Fruit fly (Drosophila melanogaster) whole organism, embryonic: ENCODE measurements around the gene Eip93F.

Source experiments
- Abd-B ChIP-seq: fragments of 200-800 bp; sonication (Bioruptor generic); optimal IDR thresholded peaks from 2 replicates; lab custom pipeline; 2018; ENCODE audit warnings: missing biosample characterization, mild to moderate bottlenecking, missing genetic modification characterization, moderate library complexity
- Ada2b ChIP-seq: fragments of 200-800 bp; sonication (Bioruptor generic); IDR thresholded peaks from 2 replicates; pipeline ENCODE4 v1.3.6; 2022; ENCODE audit warnings: missing biosample characterization, missing genetic modification characterization
- Atf-2 ChIP-seq: fragments of 200-800 bp; sonication (Bioruptor generic); optimal IDR thresholded peaks from 2 replicates; lab custom pipeline; 2016; ENCODE audit warnings: missing biosample characterization, missing genetic modification characterization
- Atf3 ChIP-seq: fragments of 200-800 bp; sonication (Bioruptor generic); optimal IDR thresholded peaks from 3 replicates; lab custom pipeline; 2016; ENCODE audit warnings: missing biosample characterization, missing genetic modification characterization
- C15 ChIP-seq: fragments of 200-800 bp; sonication (Bioruptor generic); IDR thresholded peaks from 3 replicates; pipeline ENCODE4 v1.3.6; 2022; ENCODE audit warnings: missing biosample characterization, missing genetic modification characterization
- CG10267 ChIP-seq: fragments of 200-800 bp; sonication (Bioruptor generic); optimal IDR thresholded peaks from 2 replicates; lab custom pipeline; 2018; ENCODE audit warnings: missing biosample characterization, mild to moderate bottlenecking, missing genetic modification characterization, moderate library complexity
- CG11695 ChIP-seq: fragments of 200-800 bp; sonication (Bioruptor generic); IDR thresholded peaks from 3 replicates; pipeline ENCODE4 v1.3.6; 2022; ENCODE audit warnings: missing biosample characterization, missing genetic modification characterization
- CG14965 ChIP-seq: fragments of 200-800 bp; sonication (Bioruptor generic); optimal IDR thresholded peaks from 2 replicates; lab custom pipeline; 2016; ENCODE audit warnings: missing biosample characterization, missing genetic modification characterization, borderline replicate concordance
- CG15011 ChIP-seq: fragments of 200-800 bp; sonication (Bioruptor generic); optimal IDR thresholded peaks from 3 replicates; lab custom pipeline; 2018; ENCODE audit warnings: missing biosample characterization, mild to moderate bottlenecking, missing genetic modification characterization
- CG15269 ChIP-seq: fragments of 200-800 bp; sonication (Bioruptor generic); optimal IDR thresholded peaks from 2 replicates; lab custom pipeline; 2018; ENCODE audit warnings: missing biosample characterization, mild to moderate bottlenecking, missing genetic modification characterization, moderate library complexity
- CG16863 ChIP-seq: fragments of 200-800 bp; sonication (Bioruptor generic); optimal IDR thresholded peaks from 3 replicates; lab custom pipeline; 2016; ENCODE audit warnings: missing biosample characterization, missing genetic modification characterization
- CG17186 ChIP-seq: fragments of 200-800 bp; sonication (Bioruptor generic); optimal IDR thresholded peaks from 3 replicates; lab custom pipeline; 2017; ENCODE audit warnings: missing biosample characterization, missing genetic modification reagents, missing genetic modification characterization
- CG18262 ChIP-seq: fragments of 200-800 bp; optimal IDR thresholded peaks from 3 replicates; lab custom pipeline; 2019; ENCODE audit warnings: missing biosample characterization, mild to moderate bottlenecking, missing genetic modification characterization, moderate library complexity
- CG2678 ChIP-seq: fragments of 200-800 bp; sonication (Bioruptor generic); optimal IDR thresholded peaks from 3 replicates; lab custom pipeline; 2019; ENCODE audit warnings: missing biosample characterization, mild to moderate bottlenecking, missing genetic modification characterization, moderate library complexity
- CG3995 ChIP-seq: fragments of 200-800 bp; sonication (Bioruptor generic); optimal IDR thresholded peaks from 3 replicates; lab custom pipeline; 2016; ENCODE audit warnings: missing biosample characterization, missing genetic modification characterization
- CG7271 ChIP-seq: fragments of 200-800 bp; sonication (Bioruptor generic); optimal IDR thresholded peaks from 2 replicates; lab custom pipeline; 2018; ENCODE audit warnings: missing biosample characterization, mild to moderate bottlenecking, missing genetic modification characterization, moderate library complexity
- CG7987 ChIP-seq: fragments of 200-800 bp; sonication (Bioruptor generic); optimal IDR thresholded peaks from 2 replicates; lab custom pipeline; 2018; ENCODE audit warnings: missing biosample characterization, mild to moderate bottlenecking, missing genetic modification characterization, moderate library complexity
- CG8089 ChIP-seq: fragments of 200-800 bp; sonication (Bioruptor generic); optimal IDR thresholded peaks from 3 replicates; lab custom pipeline; 2016; ENCODE audit warnings: missing biosample characterization, missing genetic modification characterization
- CG8765 ChIP-seq: fragments of 200-800 bp; sonication (Bioruptor generic); IDR thresholded peaks from 2 replicates; pipeline ENCODE4 v1.3.6; 2022; ENCODE audit warnings: missing biosample characterization, missing genetic modification characterization
- CG9727 ChIP-seq: fragments of 200-800 bp; sonication (Bioruptor generic); optimal IDR thresholded peaks from 3 replicates; lab custom pipeline; 2017; ENCODE audit warnings: missing biosample characterization, mild to moderate bottlenecking, missing genetic modification characterization
- Chrac-16 ChIP-seq: fragments of 200-800 bp; sonication (Bioruptor generic); optimal IDR thresholded peaks from 3 replicates; lab custom pipeline; 2016; ENCODE audit warnings: missing biosample characterization, missing genetic modification characterization
- D ChIP-seq, 2 experiments: fragments of 200-800 bp in 1 of 2; fragments of >200 bp in 1 of 2; sonication (Bioruptor generic) in 1 of 2; optimal IDR thresholded peaks; 2 replicates in 1 of 2; 3 replicates in 1 of 2; lab custom pipeline; 2017; ENCODE audit warnings: mild to moderate bottlenecking in 1 of 2, missing biosample characterization in 1 of 2, missing genetic modification characterization in 1 of 2, missing genetic modification reagents in 1 of 2
- D19B ChIP-seq: fragments of 200-800 bp; sonication (Bioruptor generic); optimal IDR thresholded peaks from 2 replicates; lab custom pipeline; 2017; ENCODE audit warnings: missing biosample characterization, mild to moderate bottlenecking, missing genetic modification characterization
- Doc3 ChIP-seq: fragments of 200-800 bp; sonication (Bioruptor generic); IDR thresholded peaks from 3 replicates; pipeline ENCODE4 v1.3.6; 2022; ENCODE audit warnings: missing biosample characterization, missing genetic modification characterization; ENCODE audit not compliant: partially characterized antibody
- Drgx ChIP-seq: fragments of 200-800 bp; sonication (Bioruptor generic); IDR thresholded peaks from 2 replicates; pipeline ENCODE4 v1.3.6; 2022; ENCODE audit warnings: missing biosample characterization, missing genetic modification characterization
- Max ChIP-seq: fragments of 200-800 bp; sonication (Bioruptor generic); optimal IDR thresholded peaks from 2 replicates; lab custom pipeline; 2016; ENCODE audit warnings: missing biosample characterization, mild to moderate bottlenecking, missing genetic modification characterization
- Nf-YB ChIP-seq: fragments of 200-800 bp; sonication (Bioruptor generic); optimal IDR thresholded peaks from 3 replicates; lab custom pipeline; 2019; ENCODE audit warnings: missing biosample characterization, mild to moderate bottlenecking, missing genetic modification characterization, moderate library complexity
- Optix ChIP-seq: fragments of 200-800 bp; sonication (Bioruptor generic); IDR thresholded peaks from 3 replicates; pipeline ENCODE4 v1.3.6; 2022; ENCODE audit warnings: missing biosample characterization, missing genetic modification characterization
- Tbp ChIP-seq: fragments of >200 bp; optimal IDR thresholded peaks from 2 replicates; lab custom pipeline; 2018; ENCODE audit warnings: missing biosample characterization, missing genetic modification characterization
- ara ChIP-seq: fragments of 200-800 bp; sonication (Bioruptor generic); IDR thresholded peaks from 2 replicates; pipeline ENCODE4 v1.3.6; 2022; ENCODE audit warnings: missing biosample characterization, missing genetic modification characterization
- bcd ChIP-seq: fragments of 200-800 bp; sonication (Bioruptor generic); optimal IDR thresholded peaks from 2 replicates; lab custom pipeline; 2017; ENCODE audit warnings: missing biosample characterization, mild to moderate bottlenecking, missing genetic modification characterization
- bsh ChIP-seq, 2 experiments: fragments of 200-800 bp; sonication (Bioruptor generic); optimal IDR thresholded peaks; 2 replicates each; lab custom pipeline; 2017 to 2018; ENCODE audit warnings: mild to moderate bottlenecking in 2 of 2, missing biosample characterization in 2 of 2, missing genetic modification characterization in 2 of 2, moderate library complexity in 1 of 2
- chif ChIP-seq, 2 experiments: fragments of 200-800 bp; sonication (Bioruptor generic); optimal IDR thresholded peaks; 3 replicates each; lab custom pipeline; 2016; ENCODE audit warnings: missing biosample characterization in 2 of 2, missing genetic modification characterization in 2 of 2
- dimm ChIP-seq: fragments of 200-800 bp; sonication (Bioruptor generic); IDR thresholded peaks from 2 replicates; pipeline ENCODE4 v1.3.6; 2022; ENCODE audit warnings: missing biosample characterization, missing genetic modification characterization
- dysf ChIP-seq: fragments of 200-800 bp; sonication (Bioruptor generic); IDR thresholded peaks from 3 replicates; pipeline ENCODE4 v1.3.6; 2022; ENCODE audit warnings: missing biosample characterization, missing genetic modification characterization
- ems ChIP-seq: fragments of 200-800 bp; sonication (Bioruptor generic); optimal IDR thresholded peaks from 3 replicates; lab custom pipeline; 2016; ENCODE audit warnings: missing biosample characterization, missing genetic modification characterization
- fd64A ChIP-seq: fragments of 200-800 bp; sonication (Bioruptor generic); optimal IDR thresholded peaks from 3 replicates; lab custom pipeline; 2018; ENCODE audit warnings: missing biosample characterization, mild to moderate bottlenecking, missing genetic modification characterization
- gcm2 ChIP-seq: fragments of 200-800 bp; sonication (Bioruptor generic); optimal IDR thresholded peaks from 2 replicates; lab custom pipeline; 2016; ENCODE audit warnings: missing biosample characterization, missing genetic modification characterization
- gem ChIP-seq: fragments of 200-800 bp; sonication (Bioruptor generic); optimal IDR thresholded peaks from 2 replicates; lab custom pipeline; 2019; ENCODE audit warnings: missing biosample characterization, mild to moderate bottlenecking, missing genetic modification characterization, moderate library complexity
- hth ChIP-seq: fragments of >200 bp; optimal IDR thresholded peaks from 2 replicates; lab custom pipeline; 2017; ENCODE audit warnings: inconsistent platforms
- ken ChIP-seq: fragments of 200-800 bp; sonication (Bioruptor generic); IDR thresholded peaks from 3 replicates; pipeline ENCODE4 v1.3.6; 2022; ENCODE audit warnings: missing biosample characterization, missing genetic modification characterization
- mirr ChIP-seq: fragments of 200-800 bp; sonication (Bioruptor generic); optimal IDR thresholded peaks from 3 replicates; lab custom pipeline; 2018; ENCODE audit warnings: missing biosample characterization, mild to moderate bottlenecking, missing genetic modification characterization
- nmo ChIP-seq: fragments of 200-800 bp; sonication (Bioruptor generic); optimal IDR thresholded peaks from 2 replicates; lab custom pipeline; 2018; ENCODE audit warnings: missing biosample characterization, mild to moderate bottlenecking, missing genetic modification characterization, moderate library complexity
- pros ChIP-seq: fragments of 200-800 bp; sonication (Bioruptor generic); optimal IDR thresholded peaks from 3 replicates; lab custom pipeline; 2019; ENCODE audit warnings: missing biosample characterization, mild to moderate bottlenecking, missing genetic modification characterization, moderate library complexity
- ranshi ChIP-seq: fragments of 200-800 bp; sonication (Bioruptor generic); IDR thresholded peaks from 2 replicates; pipeline ENCODE4 v1.3.6; 2022; ENCODE audit warnings: missing biosample characterization, missing genetic modification characterization
- shn ChIP-seq: fragments of 200-800 bp; sonication (Bioruptor generic); optimal IDR thresholded peaks from 3 replicates; lab custom pipeline; 2016; ENCODE audit warnings: missing biosample characterization, missing genetic modification characterization
- sr ChIP-seq: fragments of 200-800 bp; sonication (Bioruptor generic); IDR thresholded peaks from 3 replicates; pipeline ENCODE4 v1.3.6; 2022; ENCODE audit warnings: missing biosample characterization, missing genetic modification characterization

Gene Eip93F

dm6 chr3R:21935191-21935590, 13.7 kb upstream of the Eip93F start (continued):
- no peak for TF ChIP-seq CG8089 (GFP tag; lab: Kevin White, UChicago)
- TF ChIP-seq bsh (GFP tag; optimal IDR thresholded peaks at IDR 0.05; lab: Kevin White, UChicago): peak in 1 of 2 experiments; percentile 15
- no peak for TF ChIP-seq hth (lab: Kevin White, UChicago)
- no peak for TF ChIP-seq Nf-YB (GFP tag; lab: Kevin White, UChicago)

- TF ChIP-seq bcd (GFP tag; lab: Kevin White, UChicago) (peak; percentile 25), CG10267 (peak; percentile 10), pros (GFP tag; lab: Kevin White, UChicago) (no peak), ranshi (GFP tag; lab: Robert Waterston, UW) (peak; percentile 29; the same call in 1 of the 2 replicates), CG3995 (GFP tag; lab: Kevin White, UChicago) (no peak), dysf (GFP tag; lab: Robert Waterston, UW) (peak; percentile 69), Chrac-16 (GFP tag; lab: Kevin White, UChicago) (peak; percentile 59), CG11695 (GFP tag; lab: Robert Waterston, UW) (0 out of 3 replicates have a peak, but pooled peaks have one; percentile 21), shn (no peak), CG9727 (GFP tag; lab: Kevin White, UChicago) (peak; percentile 20), ara (GFP tag; lab: Robert Waterston, UW) (no peak), CG7987 (GFP tag; lab: Kevin White, UChicago) (no peak), Max (GFP tag; lab: Kevin White, UChicago) (no peak), Ada2b (GFP tag; lab: Robert Waterston, UW) (peak; percentile 66), Abd-B (peak; percentile 27), dimm (GFP tag; lab: Robert Waterston, UW) (0 out of 2 replicates have a peak, but pooled peaks have one; percentile 8), ems (GFP tag; lab: Kevin White, UChicago) (no peak), CG8765 (no peak), D19B (no peak), CG16863 (peak; percentile 44), Doc3 (GFP tag; lab: Robert Waterston, UW) (no peak), Atf-2 (GFP tag; lab: Kevin White, UChicago) (no peak), CG17186 (no peak), D (optimal IDR thresholded peaks at IDR 0.05; lab: Kevin White, UChicago) (no peak), D (GFP tag; optimal IDR thresholded peaks at IDR 0.05; lab: Kevin White, UChicago) (peak; percentile 19), CG15269 (peak; percentile 31), CG18262 (tag; lab: Kevin White, UChicago) (peak; percentile 31), Atf3 (GFP tag; lab: Kevin White, UChicago) (no peak), CG15011 (no peak), ken (GFP tag; lab: Robert Waterston, UW) (no peak), nmo (peak; percentile 61), CG14965 (GFP tag; lab: Kevin White, UChicago) (no peak), CG7271 (tag; lab: Kevin White, UChicago) (no peak), C15 (GFP tag; lab: Robert Waterston, UW) (no peak), CG2678 (tag; lab: Kevin White, UChicago) (peak; percentile 49), Tbp (GFP tag; lab: Kevin White, UChicago) (no peak), gcm2 (GFP tag; lab: Kevin White, UChicago) (no peak), gem (peak; percentile 52), fd64A (GFP tag; lab: Kevin White, UChicago) (no peak), sr (GFP tag; lab: Robert Waterston, UW) (no peak), chif (GFP tag; optimal IDR thresholded peaks at IDR 0.05; lab: Kevin White, UChicago) (peak in 1 of 2 experiments; percentile 41), CG8089 (GFP tag; lab: Kevin White, UChicago) (no peak), mirr (GFP tag; lab: Kevin White, UChicago) (no peak), Drgx (GFP tag; lab: Robert Waterston, UW) (peak; percentile 79), Optix (no peak)
Measured at dm6 chr3R:21937075-21937950, 11.6 kb upstream of the Eip93F start.
